Fruit fly (Drosophila melanogaster): ENCODE data around the gene Clic.

The Clic gene

DNA sequence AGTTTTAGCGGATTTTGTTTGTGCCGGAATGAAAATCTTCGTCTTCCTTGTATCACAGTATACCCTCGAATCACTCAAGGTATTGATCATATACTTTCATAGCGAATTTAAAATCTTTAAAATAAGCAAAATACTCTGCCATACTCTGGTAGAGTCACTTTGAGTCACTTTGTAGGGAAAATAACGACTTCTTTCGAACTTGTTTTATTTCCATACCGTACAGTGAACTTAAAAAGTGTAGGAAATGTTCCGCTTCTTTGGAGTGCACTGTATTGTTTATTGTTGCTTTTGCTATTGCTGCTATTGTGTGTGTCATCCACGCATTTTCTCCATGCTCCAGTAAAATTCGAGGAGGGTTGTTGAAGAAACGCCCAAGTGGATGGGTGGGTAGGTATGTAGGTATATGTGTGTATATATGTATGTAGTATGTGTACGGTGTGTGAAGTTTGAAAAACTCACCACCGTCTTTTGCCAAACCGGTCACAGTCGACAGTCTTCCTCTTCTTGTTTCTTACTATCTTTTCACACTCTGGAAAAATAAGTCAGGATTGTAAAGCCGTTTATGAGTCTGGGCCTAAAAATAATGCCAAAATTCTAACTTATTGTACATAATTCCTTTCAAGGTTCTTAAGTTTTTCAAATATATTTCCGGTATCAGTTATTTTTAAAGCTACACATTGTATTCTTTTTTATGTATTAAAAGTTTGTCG, 33.0 kb downstream of the Clic start (continued):
- no peak for TF ChIP-seq CG17186 (GFP tag; optimal IDR thresholded peaks at IDR 0.05)
- TF ChIP-seq Lhr (GFP tag; optimal IDR thresholded peaks at IDR 0.05), result no peak
- TF ChIP-seq CG12659 (GFP tag; optimal IDR thresholded peaks at IDR 0.05), result peak; percentile 16
- peak; percentile 36 for TF ChIP-seq phol (tag; optimal IDR thresholded peaks at IDR 0.05)
- no peak for TF ChIP-seq D (optimal IDR thresholded peaks at IDR 0.05)
- peak; percentile 45 for TF ChIP-seq D (GFP tag; optimal IDR thresholded peaks at IDR 0.05)
- TF ChIP-seq lilli (GFP tag; optimal IDR thresholded peaks at IDR 0.05), result peak; percentile 43
- peak; percentile 45 for TF ChIP-seq Xbp1 (GFP tag; optimal IDR thresholded peaks at IDR 0.05)
- TF ChIP-seq Camta (GFP tag; optimal IDR thresholded peaks at IDR 0.05), result no peak
- TF ChIP-seq gcm (GFP tag; optimal IDR thresholded peaks at IDR 0.05), result no peak
- TF ChIP-seq ap (GFP tag; IDR thresholded peaks at IDR 0.05), result no peak
- no peak for TF ChIP-seq CG14860 (GFP tag; IDR thresholded peaks at IDR 0.05; ENCODE audit: partially characterized antibody)
- TF ChIP-seq tll (GFP tag; optimal IDR thresholded peaks at IDR 0.05), result no peak
- TF ChIP-seq CG8924 (tag; optimal IDR thresholded peaks at IDR 0.05), result peak; percentile 49
- TF ChIP-seq CG6175 (GFP tag; IDR thresholded peaks at IDR 0.05), result no peak
- TF ChIP-seq Ada2b (GFP tag; IDR thresholded peaks at IDR 0.05), result peak; percentile 23; the same call in 1 of the 2 replicates
- TF ChIP-seq Hmr (GFP tag; optimal IDR thresholded peaks at IDR 0.05), result peak; percentile 53
- TF ChIP-seq grau (tag; optimal IDR thresholded peaks at IDR 0.05), result peak; percentile 97
- no peak for TF ChIP-seq CG30431 (GFP tag; optimal IDR thresholded peaks at IDR 0.05)
- TF ChIP-seq CG17328 (GFP tag; IDR thresholded peaks at IDR 0.05), result no peak
- peak; percentile 40 for TF ChIP-seq unpg (GFP tag; optimal IDR thresholded peaks at IDR 0.05)
- no peak for TF ChIP-seq CG5245 (GFP tag; optimal IDR thresholded peaks at IDR 0.05)
- peak; percentile 24 for TF ChIP-seq BtbVII (GFP tag; optimal IDR thresholded peaks at IDR 0.05)
- peak in 1 of 3 experiments; percentile 25 for TF ChIP-seq lola (GFP tag; optimal IDR thresholded peaks at IDR 0.05)
- 0 out of 3 replicates have a peak, but pooled peaks have one; percentile 10 for TF ChIP-seq Optix (GFP tag; IDR thresholded peaks at IDR 0.05)
- peak; percentile 10 for TF ChIP-seq ewg (GFP tag; optimal IDR thresholded peaks at IDR 0.05)
- TF ChIP-seq CG4707 (GFP tag; optimal IDR thresholded peaks at IDR 0.05), result no peak
- TF ChIP-seq sisA (GFP tag; IDR thresholded peaks at IDR 0.05), result peak; percentile 24; the same call in 1 of the 2 replicates
- no peak for TF ChIP-seq CG6791 (GFP tag; IDR thresholded peaks at IDR 0.05; ENCODE audit: partially characterized antibody)
- peak; percentile 17 for TF ChIP-seq sqz (GFP tag; optimal IDR thresholded peaks at IDR 0.05)
- TF ChIP-seq CG4424 (GFP tag; optimal IDR thresholded peaks at IDR 0.05), result peak; percentile 38
- TF ChIP-seq Hr51 (GFP tag; optimal IDR thresholded peaks at IDR 0.05), result peak in 1 of 2 experiments; percentile 50
- peak; percentile 14 for TF ChIP-seq caup (GFP tag; optimal IDR thresholded peaks at IDR 0.05; ENCODE audit: severe bottlenecking)
- peak; percentile 17 for TF ChIP-seq CG10267 (tag; optimal IDR thresholded peaks at IDR 0.05)
- peak; percentile 43 for TF ChIP-seq CG30403 (GFP tag; optimal IDR thresholded peaks at IDR 0.05)
- peak; percentile 38 for TF ChIP-seq CG12219 (GFP tag; optimal IDR thresholded peaks at IDR 0.05)
- TF ChIP-seq CG1832 (GFP tag; optimal IDR thresholded peaks at IDR 0.05), result no peak
- peak; percentile 33 for TF ChIP-seq Hsf (GFP tag; optimal IDR thresholded peaks at IDR 0.05)
- peak; percentile 9 for TF ChIP-seq Atf-2 (GFP tag; optimal IDR thresholded peaks at IDR 0.05)
- TF ChIP-seq CG17829 (tag; optimal IDR thresholded peaks at IDR 0.05), result no peak
- TF ChIP-seq sd (tag; optimal IDR thresholded peaks at IDR 0.05), result peak; percentile 23
- peak; percentile 65 for TF ChIP-seq dmrt99B (tag; optimal IDR thresholded peaks at IDR 0.05)
- 0 out of 3 replicates have a peak, but pooled peaks have one; percentile 20 for TF ChIP-seq ci (GFP tag; IDR thresholded peaks at IDR 0.05)
- TF ChIP-seq CG12769 (tag; optimal IDR thresholded peaks at IDR 0.05), result peak; percentile 43
- peak; percentile 37 for TF ChIP-seq slbo (GFP tag; IDR thresholded peaks at IDR 0.05)
- TF ChIP-seq CG17385 (GFP tag; optimal IDR thresholded peaks at IDR 0.05), result peak; percentile 60
- peak; percentile 9 for TF ChIP-seq CG13624 (GFP tag; optimal IDR thresholded peaks at IDR 0.05)
- peak; percentile 26 for TF ChIP-seq CG15269 (tag; optimal IDR thresholded peaks at IDR 0.05)
